Fruit fly (Drosophila melanogaster) whole organism, embryonic: ENCODE results near the gene UQCR-C1.
A peak's percentile ranks its signal among the peaks of the same experiment; 100 is the strongest.

ENCODE experiments used
- Adf1 ChIP-seq: fragments of 200-800 bp; sonication (Bioruptor generic); IDR thresholded peaks from 2 replicates; pipeline ENCODE4 v1.3.6; 2022; ENCODE audit warnings: missing biosample characterization, missing genetic modification characterization
- Atf3 ChIP-seq: fragments of 200-800 bp; sonication (Bioruptor generic); optimal IDR thresholded peaks from 3 replicates; lab custom pipeline; 2016; ENCODE audit warnings: missing biosample characterization, missing genetic modification characterization
- B-H1 ChIP-seq: fragments of 200-800 bp; sonication (Bioruptor generic); IDR thresholded peaks from 3 replicates; pipeline ENCODE4 v1.3.6; 2022; ENCODE audit warnings: missing biosample characterization, missing genetic modification characterization
- Bgb ChIP-seq: fragments of 200-800 bp; sonication (Bioruptor generic); IDR thresholded peaks from 2 replicates; pipeline ENCODE4 v1.3.6; 2022; ENCODE audit warnings: missing biosample characterization, missing genetic modification characterization; ENCODE audit not compliant: partially characterized antibody
- CG1024 ChIP-seq: fragments of 200-800 bp; sonication (Bioruptor generic); IDR thresholded peaks from 2 replicates; pipeline ENCODE4 v1.3.6; 2022; ENCODE audit warnings: missing biosample characterization, missing genetic modification characterization
- CG11093 ChIP-seq: fragments of 200-800 bp; sonication (Bioruptor generic); IDR thresholded peaks from 3 replicates; pipeline ENCODE4 v1.3.6; 2022; ENCODE audit warnings: missing biosample characterization, missing genetic modification characterization
- CG11398 ChIP-seq: fragments of 200-800 bp; sonication (Bioruptor generic); optimal IDR thresholded peaks from 2 replicates; lab custom pipeline; 2016; ENCODE audit warnings: missing biosample characterization, missing genetic modification characterization
- CG12659 ChIP-seq: fragments of 200-800 bp; sonication (Bioruptor generic); optimal IDR thresholded peaks from 3 replicates; lab custom pipeline; 2017; ENCODE audit warnings: mild to moderate bottlenecking, missing biosample characterization, missing genetic modification reagents, missing genetic modification characterization
- CG13287 ChIP-seq: fragments of 200-800 bp; sonication (Bioruptor generic); IDR thresholded peaks from 2 replicates; pipeline ENCODE4 v1.3.6; 2022; ENCODE audit warnings: missing biosample characterization, missing genetic modification characterization; ENCODE audit not compliant: partially characterized antibody
- CG14710 ChIP-seq: fragments of 200-800 bp; sonication (Bioruptor generic); optimal IDR thresholded peaks from 3 replicates; lab custom pipeline; 2019; ENCODE audit warnings: missing biosample characterization, mild to moderate bottlenecking, missing genetic modification characterization, moderate library complexity
- CG15514 ChIP-seq: fragments of 200-800 bp; sonication (Bioruptor generic); optimal IDR thresholded peaks from 3 replicates; lab custom pipeline; 2017; ENCODE audit warnings: missing biosample characterization, missing genetic modification characterization, mild to moderate bottlenecking, moderate library complexity, missing genetic modification reagents
- CG17328 ChIP-seq: fragments of 200-800 bp; sonication (Bioruptor generic); IDR thresholded peaks from 2 replicates; pipeline ENCODE4 v1.3.6; 2022; ENCODE audit warnings: missing biosample characterization, missing genetic modification characterization
- CG17385 ChIP-seq: fragments of 200-800 bp; sonication (Bioruptor generic); optimal IDR thresholded peaks from 3 replicates; lab custom pipeline; 2018; ENCODE audit warnings: missing biosample characterization, mild to moderate bottlenecking, missing genetic modification characterization
- CG2116 ChIP-seq: fragments of 200-800 bp; sonication (Bioruptor generic); optimal IDR thresholded peaks from 3 replicates; lab custom pipeline; 2018; ENCODE audit warnings: missing biosample characterization, mild to moderate bottlenecking, missing genetic modification characterization
- CG2120 ChIP-seq: fragments of 200-800 bp; sonication (Bioruptor generic); optimal IDR thresholded peaks from 3 replicates; lab custom pipeline; 2016; ENCODE audit warnings: missing biosample characterization, missing genetic modification characterization
- CG30020 ChIP-seq: fragments of 200-800 bp; optimal IDR thresholded peaks from 2 replicates; lab custom pipeline; 2019; ENCODE audit warnings: missing biosample characterization, mild to moderate bottlenecking, missing genetic modification characterization, moderate library complexity
- CG32532 ChIP-seq: fragments of 200-800 bp; sonication (Bioruptor generic); IDR thresholded peaks from 2 replicates; pipeline ENCODE4 v1.3.6; 2022; ENCODE audit warnings: missing biosample characterization, missing genetic modification characterization
- CG7271 ChIP-seq: fragments of 200-800 bp; sonication (Bioruptor generic); optimal IDR thresholded peaks from 2 replicates; lab custom pipeline; 2018; ENCODE audit warnings: missing biosample characterization, mild to moderate bottlenecking, missing genetic modification characterization, moderate library complexity
- CG9215 ChIP-seq: fragments of 200-800 bp; sonication (Bioruptor generic); IDR thresholded peaks from 2 replicates; pipeline ENCODE4 v1.3.6; 2022; ENCODE audit warnings: missing biosample characterization, missing genetic modification characterization
- CG9437 ChIP-seq: fragments of 200-800 bp; sonication (Bioruptor generic); optimal IDR thresholded peaks from 2 replicates; lab custom pipeline; 2018; ENCODE audit warnings: missing biosample characterization, mild to moderate bottlenecking, missing genetic modification characterization
- CG9797 ChIP-seq: fragments of 200-800 bp; sonication (Bioruptor generic); optimal IDR thresholded peaks from 3 replicates; lab custom pipeline; 2018; ENCODE audit warnings: missing biosample characterization, mild to moderate bottlenecking, missing genetic modification characterization
- E2f2 ChIP-seq: fragments of 200-800 bp; sonication (Bioruptor generic); IDR thresholded peaks from 2 replicates; pipeline ENCODE4 v1.3.6; 2022; ENCODE audit warnings: missing biosample characterization, missing genetic modification characterization
- Fer1 ChIP-seq: fragments of 200-800 bp; sonication (Bioruptor generic); optimal IDR thresholded peaks from 2 replicates; lab custom pipeline; 2017; ENCODE audit warnings: missing biosample characterization, mild to moderate bottlenecking, missing genetic modification characterization
- HHEX ChIP-seq: fragments of 200-800 bp; sonication (Bioruptor generic); optimal IDR thresholded peaks from 3 replicates; lab custom pipeline; 2017; ENCODE audit warnings: missing biosample characterization, mild to moderate bottlenecking, missing genetic modification characterization, missing genetic modification reagents
- Hr39 ChIP-seq: fragments of >200 bp; optimal IDR thresholded peaks from 2 replicates; lab custom pipeline; 2017
- MESR4 ChIP-seq: fragments of 200-800 bp; sonication (Bioruptor generic); optimal IDR thresholded peaks from 2 replicates; lab custom pipeline; 2018; ENCODE audit warnings: missing biosample characterization, mild to moderate bottlenecking, missing genetic modification characterization, moderate library complexity
- Meics ChIP-seq: fragments of 200-800 bp; sonication (Bioruptor generic); optimal IDR thresholded peaks from 2 replicates; lab custom pipeline; 2017; ENCODE audit warnings: missing biosample characterization, mild to moderate bottlenecking, missing genetic modification characterization
- Myb ChIP-seq: fragments of 200-800 bp; sonication (Bioruptor generic); optimal IDR thresholded peaks from 2 replicates; lab custom pipeline; 2016; ENCODE audit warnings: missing biosample characterization, missing genetic modification characterization
- Opbp ChIP-seq: fragments of 200-800 bp; sonication (Bioruptor generic); IDR thresholded peaks from 3 replicates; pipeline ENCODE4 v1.3.6; 2022; ENCODE audit warnings: missing biosample characterization, missing genetic modification characterization; ENCODE audit not compliant: partially characterized antibody
- Pdp1 ChIP-seq, 2 experiments: fragments of 200-800 bp; sonication (Bioruptor generic); optimal IDR thresholded peaks; 3 replicates each; lab custom pipeline; 2016; ENCODE audit warnings: missing biosample characterization in 2 of 2, missing genetic modification characterization in 2 of 2, mild to moderate bottlenecking in 1 of 2, moderate library complexity in 1 of 2
- Side ChIP-seq: fragments of 200-800 bp; sonication (Bioruptor generic); optimal IDR thresholded peaks from 2 replicates; lab custom pipeline; 2016; ENCODE audit warnings: missing biosample characterization, missing genetic modification characterization
- YL-1 ChIP-seq: fragments of 200-800 bp; sonication (Bioruptor generic); optimal IDR thresholded peaks from 3 replicates; lab custom pipeline; 2017; ENCODE audit warnings: missing biosample characterization, mild to moderate bottlenecking, missing genetic modification characterization
- amos ChIP-seq: fragments of 200-800 bp; sonication (Bioruptor generic); IDR thresholded peaks from 2 replicates; pipeline ENCODE4 v1.3.6; 2022; ENCODE audit warnings: missing biosample characterization, missing genetic modification characterization; ENCODE audit not compliant: partially characterized antibody
- bigmax ChIP-seq: fragments of 200-800 bp; sonication (Bioruptor generic); optimal IDR thresholded peaks from 2 replicates; lab custom pipeline; 2018; ENCODE audit warnings: missing biosample characterization, mild to moderate bottlenecking, missing genetic modification characterization
- crp ChIP-seq, 2 experiments: fragments of 200-800 bp; sonication (Bioruptor generic); optimal IDR thresholded peaks; 2 replicates in 1 of 2; 3 replicates in 1 of 2; lab custom pipeline; 2017; ENCODE audit warnings: missing biosample characterization in 2 of 2, missing genetic modification characterization in 2 of 2, mild to moderate bottlenecking in 1 of 2, moderate library complexity in 1 of 2
- dm ChIP-seq: fragments of 200-800 bp; sonication (Bioruptor generic); optimal IDR thresholded peaks from 3 replicates; lab custom pipeline; 2016; ENCODE audit warnings: missing biosample characterization, missing genetic modification characterization
- ewg ChIP-seq: fragments of 200-800 bp; sonication (Bioruptor generic); optimal IDR thresholded peaks from 3 replicates; lab custom pipeline; 2017; ENCODE audit warnings: mild to moderate bottlenecking, missing biosample characterization, missing genetic modification reagents, missing genetic modification characterization
- hb ChIP-seq: fragments of 200-800 bp; sonication (Bioruptor generic); IDR thresholded peaks from 3 replicates; pipeline ENCODE4 v1.3.6; 2022; ENCODE audit warnings: missing biosample characterization, missing genetic modification characterization; ENCODE audit not compliant: partially characterized antibody
- jigr1 ChIP-seq: fragments of 200-800 bp; sonication (Bioruptor generic); IDR thresholded peaks from 3 replicates; pipeline ENCODE4 v1.3.6; 2022; ENCODE audit warnings: missing biosample characterization, missing genetic modification characterization
- lbe ChIP-seq: fragments of 200-800 bp; sonication (Bioruptor generic); optimal IDR thresholded peaks from 2 replicates; lab custom pipeline; 2016; ENCODE audit warnings: missing biosample characterization, mild to moderate bottlenecking, missing genetic modification characterization
- nerfin-1 ChIP-seq: fragments of 200-800 bp; sonication (Bioruptor generic); optimal IDR thresholded peaks from 3 replicates; lab custom pipeline; 2019; ENCODE audit warnings: missing biosample characterization, mild to moderate bottlenecking, missing genetic modification characterization, moderate library complexity
- nmo ChIP-seq: fragments of 200-800 bp; sonication (Bioruptor generic); optimal IDR thresholded peaks from 2 replicates; lab custom pipeline; 2018; ENCODE audit warnings: missing biosample characterization, mild to moderate bottlenecking, missing genetic modification characterization, moderate library complexity
- phol ChIP-seq: fragments of 200-800 bp; sonication (Bioruptor generic); optimal IDR thresholded peaks from 3 replicates; lab custom pipeline; 2018; ENCODE audit warnings: missing biosample characterization, mild to moderate bottlenecking, missing genetic modification characterization, moderate library complexity
- pzg ChIP-seq: fragments of 200-800 bp; sonication (Bioruptor generic); optimal IDR thresholded peaks from 3 replicates; lab custom pipeline; 2018; ENCODE audit warnings: missing biosample characterization, mild to moderate bottlenecking, missing genetic modification characterization, moderate library complexity
- slbo ChIP-seq: fragments of 200-800 bp; sonication (Bioruptor generic); IDR thresholded peaks from 2 replicates; pipeline ENCODE4 v1.3.6; 2022; ENCODE audit warnings: missing biosample characterization, missing genetic modification characterization
- sug ChIP-seq: fragments of 200-800 bp; optimal IDR thresholded peaks from 2 replicates; lab custom pipeline; 2019; ENCODE audit warnings: missing biosample characterization, mild to moderate bottlenecking, missing genetic modification characterization, moderate library complexity
- tna ChIP-seq: fragments of 200-800 bp; sonication (Bioruptor generic); IDR thresholded peaks from 2 replicates; pipeline ENCODE4 v1.3.6; 2022; ENCODE audit warnings: missing biosample characterization, missing genetic modification characterization; ENCODE audit not compliant: partially characterized antibody
- trem ChIP-seq: fragments of 200-800 bp; optimal IDR thresholded peaks from 3 replicates; lab custom pipeline; 2019; ENCODE audit warnings: missing biosample characterization, mild to moderate bottlenecking, missing genetic modification characterization, moderate library complexity
- wek ChIP-seq: fragments of 200-800 bp; sonication (Bioruptor generic); optimal IDR thresholded peaks from 3 replicates; lab custom pipeline; 2018; ENCODE audit warnings: missing biosample characterization, mild to moderate bottlenecking, missing genetic modification characterization, moderate library complexity

UQCR-C1 gene

DNA sequence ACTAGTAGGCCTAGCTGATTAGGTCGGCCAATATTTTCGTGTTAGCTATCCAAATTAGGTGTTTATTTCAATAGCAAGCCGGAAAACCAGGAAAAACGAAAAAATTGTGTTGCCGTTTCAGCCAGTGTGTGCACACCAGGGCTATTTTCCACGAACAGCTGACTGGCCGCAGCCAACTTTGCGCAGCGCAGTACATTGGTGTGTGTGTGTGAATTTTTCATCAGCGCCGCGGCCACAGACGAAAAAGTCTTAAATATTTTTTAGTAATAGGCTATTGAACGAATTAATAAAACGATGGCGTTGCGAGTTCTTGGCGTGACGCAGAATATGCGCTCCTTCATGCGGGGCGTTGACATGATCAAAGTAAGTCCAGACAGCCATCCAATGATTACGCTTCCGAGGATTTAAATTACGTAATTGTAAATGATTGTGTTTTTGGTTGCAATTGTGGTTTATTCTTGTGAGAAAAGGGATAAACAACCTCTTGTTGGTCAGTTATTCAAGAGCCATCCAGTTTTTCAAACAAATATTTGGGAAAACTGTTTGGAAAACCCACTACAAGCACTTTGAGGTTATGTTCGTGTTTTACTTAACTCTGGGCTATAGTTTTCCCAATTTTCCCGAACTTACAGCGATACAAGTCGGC, at the start of gene UQCR-C1, which contains the start of gene CycC:
TSS of gene UQCR-C1 (plus strand) at position 168 of the 646 bp plus-strand sequence.
TSS of gene CycC (minus strand) at position 142 of the 646 bp plus-strand sequence.
- TF ChIP-seq sug (tag; lab: Kevin White, UChicago) (peak; percentile 25), MESR4 (GFP tag; lab: Kevin White, UChicago) (peak; percentile 83), nmo (GFP tag; lab: Kevin White, UChicago) (peak; percentile 22), pzg (GFP tag; lab: Kevin White, UChicago) (peak; percentile 70), Myb (no peak), CG12659 (GFP tag; lab: Kevin White, UChicago) (peak; percentile 23), lbe (no peak), Atf3 (GFP tag; lab: Kevin White, UChicago) (no peak), Bgb (GFP tag; lab: Robert Waterston, UW) (peak; percentile 45; the same call in 1 of the 2 replicates), CG1024 (GFP tag; lab: Robert Waterston, UW) (no peak), CG2120 (GFP tag; lab: Kevin White, UChicago) (no peak), CG9215 (GFP tag; lab: Robert Waterston, UW) (no peak), Opbp (GFP tag; lab: Robert Waterston, UW) (peak; percentile 100), CG11093 (GFP tag; lab: Robert Waterston, UW) (no peak), HHEX (GFP tag; lab: Kevin White, UChicago) (no peak), E2f2 (GFP tag; lab: Robert Waterston, UW) (peak; percentile 37), wek (no peak), CG17385 (GFP tag; lab: Kevin White, UChicago) (peak; percentile 50), CG17328 (GFP tag; lab: Robert Waterston, UW) (no peak), CG9797 (GFP tag; lab: Kevin White, UChicago) (peak; percentile 10), B-H1 (no peak), CG2116 (GFP tag; lab: Kevin White, UChicago) (peak; percentile 35), amos (GFP tag; lab: Robert Waterston, UW) (peak; percentile 19; the same call in 1 of the 2 replicates), ewg (GFP tag; lab: Kevin White, UChicago) (peak; percentile 30), Adf1 (GFP tag; lab: Robert Waterston, UW) (peak; percentile 43), bigmax (GFP tag; lab: Kevin White, UChicago) (peak; percentile 89), Hr39 (no peak), dm (peak; percentile 15), crp (GFP tag; optimal IDR thresholded peaks at IDR 0.05; lab: Kevin White, UChicago) (peak; percentile 97 to 99), CG30020 (tag; lab: Kevin White, UChicago) (peak; percentile 33), Fer1 (GFP tag; lab: Kevin White, UChicago) (peak; percentile 34), Meics (no peak), jigr1 (no peak), CG7271 (tag; lab: Kevin White, UChicago) (peak; percentile 4), trem (tag; lab: Kevin White, UChicago) (peak; percentile 25), CG13287 (GFP tag; lab: Robert Waterston, UW) (peak; percentile 32; the same call in 1 of the 2 replicates), CG15514 (GFP tag; lab: Kevin White, UChicago) (peak; percentile 46), CG32532 (GFP tag; lab: Robert Waterston, UW) (no peak), slbo (GFP tag; lab: Robert Waterston, UW) (no peak), Pdp1 (GFP tag; optimal IDR thresholded peaks at IDR 0.05; lab: Kevin White, UChicago) (peak in 1 of 2 experiments; percentile 98), YL-1 (GFP tag; lab: Kevin White, UChicago) (peak; percentile 97), nerfin-1 (tag; lab: Kevin White, UChicago) (peak; percentile 42), tna (no peak), CG14710 (tag; lab: Kevin White, UChicago) (peak; percentile 100), Side (GFP tag; lab: Kevin White, UChicago) (no peak), hb (GFP tag; lab: Robert Waterston, UW) (no peak), CG11398 (no peak), CG9437 (GFP tag; lab: Kevin White, UChicago) (peak; percentile 57), phol (peak; percentile 34)
